Worm (Caenorhabditis elegans): ENCODE measurements around the gene T07H8.11.

- no peak for TF ChIP-seq F10E7.11 (tag; optimal IDR thresholded peaks at IDR 0.05)
- no peak for TF ChIP-seq nhr-179 (tag; optimal IDR thresholded peaks at IDR 0.05)
Observed at ce11 chrV:6997041-6997552, 45.9 kb upstream of the T07H8.11 start, which contains the start of gene nhr-107.

Data from whole organism, young adult.